Fruit fly (Drosophila melanogaster) whole organism, embryonic: ENCODE results near the gene CG9590.

Experiments used
- Aef1 ChIP-seq: fragments of 200-800 bp; sonication (Bioruptor generic); IDR thresholded peaks from 3 replicates; pipeline ENCODE4 v1.3.6; 2022; ENCODE audit warnings: missing biosample characterization, missing genetic modification characterization
- Atf3 ChIP-seq: fragments of 200-800 bp; sonication (Bioruptor generic); optimal IDR thresholded peaks from 3 replicates; lab custom pipeline; 2016; ENCODE audit warnings: missing biosample characterization, missing genetic modification characterization
- CG10321 ChIP-seq: fragments of 200-800 bp; sonication (Bioruptor generic); IDR thresholded peaks from 2 replicates; pipeline ENCODE4 v1.3.6; 2022; ENCODE audit warnings: missing biosample characterization, missing genetic modification characterization
- CG11456 ChIP-seq: fragments of 200-800 bp; sonication (Bioruptor generic); IDR thresholded peaks from 3 replicates; pipeline ENCODE4 v1.3.6; 2022; ENCODE audit warnings: missing biosample characterization, missing genetic modification characterization
- CG11560 ChIP-seq: fragments of 200-800 bp; sonication (Bioruptor generic); IDR thresholded peaks from 3 replicates; pipeline ENCODE4 v1.3.6; 2022; ENCODE audit warnings: missing biosample characterization, missing genetic modification characterization
- CG12155 ChIP-seq: fragments of 200-800 bp; sonication (Bioruptor generic); optimal IDR thresholded peaks from 3 replicates; lab custom pipeline; 2016; ENCODE audit warnings: missing biosample characterization, missing genetic modification characterization
- CG13424 ChIP-seq: fragments of 200-800 bp; sonication (Bioruptor generic); optimal IDR thresholded peaks from 2 replicates; lab custom pipeline; 2019; ENCODE audit warnings: missing biosample characterization, mild to moderate bottlenecking, missing genetic modification characterization, moderate library complexity
- CG13624 ChIP-seq: fragments of 200-800 bp; sonication (Bioruptor generic); optimal IDR thresholded peaks from 2 replicates; lab custom pipeline; 2016; ENCODE audit warnings: missing biosample characterization, missing genetic modification characterization
- CG14860 ChIP-seq: fragments of 200-800 bp; sonication (Bioruptor generic); IDR thresholded peaks from 3 replicates; pipeline ENCODE4 v1.3.6; 2022; ENCODE audit warnings: missing biosample characterization, missing genetic modification characterization; ENCODE audit not compliant: partially characterized antibody
- CG1529 ChIP-seq: fragments of 200-800 bp; sonication (Bioruptor generic); optimal IDR thresholded peaks from 3 replicates; lab custom pipeline; 2018; ENCODE audit warnings: missing biosample characterization, missing genetic modification characterization
- CG1603 ChIP-seq: fragments of 200-800 bp; sonication (Bioruptor generic); optimal IDR thresholded peaks from 2 replicates; lab custom pipeline; 2019; ENCODE audit warnings: missing biosample characterization, mild to moderate bottlenecking, missing genetic modification characterization, moderate library complexity
- CG4404 ChIP-seq: fragments of 200-800 bp; sonication (Bioruptor generic); IDR thresholded peaks from 2 replicates; pipeline ENCODE4 v1.3.6; 2022; ENCODE audit warnings: missing biosample characterization, missing genetic modification characterization
- CG5953 ChIP-seq: fragments of 200-800 bp; sonication (Bioruptor generic); IDR thresholded peaks from 2 replicates; pipeline ENCODE4 v1.3.6; 2022; ENCODE audit warnings: missing biosample characterization, missing genetic modification characterization
- CG6175 ChIP-seq: fragments of 200-800 bp; sonication (Bioruptor generic); IDR thresholded peaks from 3 replicates; pipeline ENCODE4 v1.3.6; 2022; ENCODE audit warnings: missing biosample characterization, missing genetic modification characterization
- CG6791 ChIP-seq: fragments of 200-800 bp; sonication (Bioruptor generic); IDR thresholded peaks from 3 replicates; pipeline ENCODE4 v1.3.6; 2022; ENCODE audit warnings: missing biosample characterization, missing genetic modification characterization; ENCODE audit not compliant: partially characterized antibody
- CG6854 ChIP-seq: fragments of 200-800 bp; sonication (Bioruptor generic); optimal IDR thresholded peaks from 3 replicates; lab custom pipeline; 2017; ENCODE audit warnings: missing biosample characterization, mild to moderate bottlenecking, missing genetic modification characterization
- CG8290 ChIP-seq, 3 experiments: fragments of 200-800 bp; sonication (Bioruptor generic); optimal IDR thresholded peaks; 2 replicates each; lab custom pipeline; 2016 to 2019; ENCODE audit warnings: missing biosample characterization in 3 of 3, missing genetic modification characterization in 3 of 3, mild to moderate bottlenecking in 2 of 3, moderate library complexity in 1 of 3
- CTCF ChIP-seq: fragments of 200-800 bp; sonication (Bioruptor generic); optimal IDR thresholded peaks from 2 replicates; lab custom pipeline; 2017; ENCODE audit warnings: missing biosample characterization, mild to moderate bottlenecking, missing genetic modification characterization, moderate library complexity
- Doc3 ChIP-seq: fragments of 200-800 bp; sonication (Bioruptor generic); IDR thresholded peaks from 3 replicates; pipeline ENCODE4 v1.3.6; 2022; ENCODE audit warnings: missing biosample characterization, missing genetic modification characterization; ENCODE audit not compliant: partially characterized antibody
- Dref ChIP-seq: fragments of 200-800 bp; sonication (Bioruptor generic); IDR thresholded peaks from 2 replicates; pipeline ENCODE4 v1.3.6; 2022; ENCODE audit warnings: missing biosample characterization, missing genetic modification characterization
- Ets97D ChIP-seq: fragments of 200-800 bp; sonication (Bioruptor generic); optimal IDR thresholded peaks from 3 replicates; lab custom pipeline; 2016; ENCODE audit warnings: missing biosample characterization, missing genetic modification characterization
- HHEX ChIP-seq: fragments of 200-800 bp; sonication (Bioruptor generic); optimal IDR thresholded peaks from 3 replicates; lab custom pipeline; 2017; ENCODE audit warnings: missing biosample characterization, mild to moderate bottlenecking, missing genetic modification characterization, missing genetic modification reagents
- Hsf ChIP-seq: fragments of 200-800 bp; sonication (Bioruptor generic); optimal IDR thresholded peaks from 3 replicates; lab custom pipeline; 2016; ENCODE audit warnings: missing biosample characterization, missing genetic modification characterization
- Lpt ChIP-seq: fragments of >200 bp; optimal IDR thresholded peaks from 2 replicates; lab custom pipeline; 2018; ENCODE audit warnings: missing biosample characterization, missing genetic modification characterization
- MESR4 ChIP-seq: fragments of 200-800 bp; sonication (Bioruptor generic); optimal IDR thresholded peaks from 2 replicates; lab custom pipeline; 2018; ENCODE audit warnings: missing biosample characterization, mild to moderate bottlenecking, missing genetic modification characterization, moderate library complexity
- MTF-1 ChIP-seq: fragments of 200-800 bp; sonication (Bioruptor generic); optimal IDR thresholded peaks from 2 replicates; lab custom pipeline; 2018; ENCODE audit warnings: missing biosample characterization, mild to moderate bottlenecking, missing genetic modification characterization, borderline replicate concordance
- Nf-YA ChIP-seq: fragments of 200-800 bp; sonication (Bioruptor generic); IDR thresholded peaks from 2 replicates; pipeline ENCODE4 v1.3.6; 2022; ENCODE audit warnings: missing biosample characterization, missing genetic modification characterization
- Optix ChIP-seq: fragments of 200-800 bp; sonication (Bioruptor generic); IDR thresholded peaks from 3 replicates; pipeline ENCODE4 v1.3.6; 2022; ENCODE audit warnings: missing biosample characterization, missing genetic modification characterization
- Pdp1 ChIP-seq, 2 experiments: fragments of 200-800 bp; sonication (Bioruptor generic); optimal IDR thresholded peaks; 3 replicates each; lab custom pipeline; 2016; ENCODE audit warnings: missing biosample characterization in 2 of 2, missing genetic modification characterization in 2 of 2, mild to moderate bottlenecking in 1 of 2, moderate library complexity in 1 of 2
- YL-1 ChIP-seq: fragments of 200-800 bp; sonication (Bioruptor generic); optimal IDR thresholded peaks from 3 replicates; lab custom pipeline; 2017; ENCODE audit warnings: missing biosample characterization, mild to moderate bottlenecking, missing genetic modification characterization
- bbx ChIP-seq: fragments of 200-800 bp; sonication (Bioruptor generic); IDR thresholded peaks from 2 replicates; pipeline ENCODE4 v1.3.6; 2022; ENCODE audit warnings: missing biosample characterization, missing genetic modification characterization; ENCODE audit not compliant: partially characterized antibody
- chif ChIP-seq, 2 experiments: fragments of 200-800 bp; sonication (Bioruptor generic); optimal IDR thresholded peaks; 3 replicates each; lab custom pipeline; 2016; ENCODE audit warnings: missing biosample characterization in 2 of 2, missing genetic modification characterization in 2 of 2
- emc ChIP-seq: fragments of 200-800 bp; sonication (Bioruptor generic); optimal IDR thresholded peaks from 2 replicates; lab custom pipeline; 2016; ENCODE audit warnings: missing biosample characterization, missing genetic modification characterization
- gro ChIP-seq: fragments of 200-800 bp; sonication (Bioruptor generic); optimal IDR thresholded peaks from 2 replicates; lab custom pipeline; 2016; ENCODE audit warnings: missing biosample characterization, missing genetic modification characterization
- hbn ChIP-seq: fragments of 200-800 bp; sonication (Bioruptor generic); IDR thresholded peaks from 2 replicates; pipeline ENCODE4 v1.3.6; 2022; ENCODE audit warnings: missing biosample characterization, missing genetic modification characterization; ENCODE audit not compliant: partially characterized antibody
- kah ChIP-seq: fragments of 200-800 bp; sonication (Bioruptor generic); optimal IDR thresholded peaks from 2 replicates; lab custom pipeline; 2018; ENCODE audit warnings: missing biosample characterization, mild to moderate bottlenecking, missing genetic modification characterization
- lmd ChIP-seq: fragments of 200-800 bp; sonication (Bioruptor generic); IDR thresholded peaks from 2 replicates; pipeline ENCODE4 v1.3.6; 2022; ENCODE audit warnings: missing biosample characterization, missing genetic modification characterization
- mld ChIP-seq: fragments of 200-800 bp; sonication (Bioruptor generic); IDR thresholded peaks from 3 replicates; pipeline ENCODE4 v1.3.6; 2022; ENCODE audit warnings: missing biosample characterization, missing genetic modification characterization; ENCODE audit not compliant: partially characterized antibody
- nerfin-2 ChIP-seq: fragments of 200-800 bp; sonication (Bioruptor generic); IDR thresholded peaks from 2 replicates; pipeline ENCODE4 v1.3.6; 2022; ENCODE audit warnings: missing biosample characterization, missing genetic modification characterization; ENCODE audit not compliant: partially characterized antibody
- otp ChIP-seq: fragments of 200-800 bp; sonication (Bioruptor generic); IDR thresholded peaks from 3 replicates; pipeline ENCODE4, ENCODE4 v1.3.6; 2022; ENCODE audit warnings: missing biosample characterization, missing genetic modification characterization
- row ChIP-seq: fragments of 200-800 bp; sonication (Bioruptor generic); IDR thresholded peaks from 3 replicates; pipeline ENCODE4 v1.3.6; 2022; ENCODE audit warnings: missing biosample characterization, missing genetic modification characterization
- slou ChIP-seq: fragments of 200-800 bp; sonication (Bioruptor generic); optimal IDR thresholded peaks from 3 replicates; lab custom pipeline; 2016; ENCODE audit warnings: missing biosample characterization, missing genetic modification characterization
- so ChIP-seq: fragments of 200-800 bp; sonication (Bioruptor generic); IDR thresholded peaks from 3 replicates; pipeline ENCODE4 v1.3.6; 2022; ENCODE audit warnings: missing biosample characterization, missing genetic modification characterization
- tup ChIP-seq: fragments of 200-800 bp; sonication (Bioruptor generic); optimal IDR thresholded peaks from 2 replicates; lab custom pipeline; 2016; ENCODE audit warnings: missing biosample characterization, mild to moderate bottlenecking, missing genetic modification characterization, moderate library complexity
- unpg ChIP-seq: fragments of 200-800 bp; sonication (Bioruptor generic); optimal IDR thresholded peaks from 3 replicates; lab custom pipeline; 2018; ENCODE audit warnings: missing biosample characterization, mild to moderate bottlenecking, missing genetic modification characterization, moderate library complexity
- vfl ChIP-seq: fragments of 200-800 bp; sonication (Bioruptor generic); optimal IDR thresholded peaks from 2 replicates; lab custom pipeline; 2016; ENCODE audit warnings: missing biosample characterization, missing genetic modification characterization
- vvl ChIP-seq: fragments of 200-800 bp; sonication (Bioruptor generic); IDR thresholded peaks from 2 replicates; pipeline ENCODE4 v1.3.6; 2022; ENCODE audit warnings: missing biosample characterization, missing genetic modification characterization
- zen2 ChIP-seq: fragments of 200-800 bp; sonication (Bioruptor generic); IDR thresholded peaks from 3 replicates; pipeline ENCODE4 v1.3.6; 2022; ENCODE audit warnings: missing biosample characterization, missing genetic modification characterization; ENCODE audit not compliant: partially characterized antibody

The CG9590 gene

dm6 chr3R:15792427-15792826 is 5.9 kb downstream of the CG9590 start, which contains the start of gene Acyp2 (continued):
- TF ChIP-seq kah (GFP tag; lab: Kevin White, UChicago) (no peak), Lpt (GFP tag; lab: Kevin White, UChicago) (no peak), CG4404 (GFP tag; lab: Robert Waterston, UW) (no peak), CG11456 (GFP tag; lab: Robert Waterston, UW) (0 out of 3 replicates have a peak, but pooled peaks have one; percentile 44)

- peak; percentile 96 for TF ChIP-seq bbx (GFP tag; lab: Robert Waterston, UW)
- peak; percentile 94 for TF ChIP-seq nerfin-2
- no peak for TF ChIP-seq chif (GFP tag; optimal IDR thresholded peaks at IDR 0.05; lab: Kevin White, UChicago)
- TF ChIP-seq CG10321 (GFP tag; lab: Robert Waterston, UW) = peak; percentile 99
- TF ChIP-seq CG5953 (GFP tag; lab: Robert Waterston, UW) = no peak
- TF ChIP-seq CG12155 (GFP tag; lab: Kevin White, UChicago) = peak; percentile 97
- TF ChIP-seq CG13624 = peak; percentile 40
- TF ChIP-seq CG1529 (GFP tag; lab: Kevin White, UChicago) = peak; percentile 7
- TF ChIP-seq hbn = peak; percentile 93
- peak; percentile 97 for TF ChIP-seq CG14860
- peak; percentile 49; the same call in 1 of the 2 replicates for TF ChIP-seq lmd (GFP tag; lab: Robert Waterston, UW)
- TF ChIP-seq row = peak; percentile 71
- TF ChIP-seq so = no peak
- TF ChIP-seq vvl (GFP tag; lab: Robert Waterston, UW) = peak; percentile 69; the same call in 1 of the 2 replicates
- peak; percentile 23 for TF ChIP-seq MESR4 (GFP tag; lab: Kevin White, UChicago)
- no peak for TF ChIP-seq Atf3 (GFP tag; lab: Kevin White, UChicago)
- no peak for TF ChIP-seq otp (GFP tag; lab: Robert Waterston, UW)
- no peak for TF ChIP-seq CG6854 (GFP tag; lab: Kevin White, UChicago)
- peak; percentile 66 for TF ChIP-seq Ets97D (GFP tag; lab: Kevin White, UChicago)
- TF ChIP-seq vfl (GFP tag; lab: Kevin White, UChicago) = no peak
- TF ChIP-seq CG11560 = peak; percentile 97
- TF ChIP-seq CG8290 (GFP tag; optimal IDR thresholded peaks at IDR 0.05; lab: Kevin White, UChicago) = peak; percentile 35
- TF ChIP-seq CG8290 (tag; optimal IDR thresholded peaks at IDR 0.05; lab: Kevin White, UChicago) = peak; percentile 30 to 68
- peak; percentile 90; the same call in 2 of the 3 replicates for TF ChIP-seq zen2 (GFP tag; lab: Robert Waterston, UW)
- TF ChIP-seq Optix (GFP tag; lab: Robert Waterston, UW) = peak; percentile 41; the same call in 1 of the 3 replicates
- TF ChIP-seq slou = peak; percentile 7
- TF ChIP-seq CG6791 (GFP tag; lab: Robert Waterston, UW) = peak; percentile 96
- peak; percentile 2 for TF ChIP-seq CG13424 (tag; lab: Kevin White, UChicago)
- TF ChIP-seq Pdp1 (GFP tag; optimal IDR thresholded peaks at IDR 0.05; lab: Kevin White, UChicago) = peak in 1 of 2 experiments; percentile 66
- TF ChIP-seq Hsf (GFP tag; lab: Kevin White, UChicago) = peak; percentile 11
- TF ChIP-seq emc (GFP tag; lab: Kevin White, UChicago) = no peak
- peak; percentile 84 for TF ChIP-seq Dref (GFP tag; lab: Robert Waterston, UW)
- no peak for TF ChIP-seq HHEX
- TF ChIP-seq CTCF = peak; percentile 47
- peak; percentile 58 for TF ChIP-seq CG1603
- TF ChIP-seq unpg (GFP tag; lab: Kevin White, UChicago) = no peak
- no peak for TF ChIP-seq CG6175
- 0 out of 3 replicates have a peak, but pooled peaks have one; percentile 18 for TF ChIP-seq Aef1 (GFP tag; lab: Robert Waterston, UW)
- TF ChIP-seq MTF-1 (GFP tag; lab: Kevin White, UChicago) = no peak
- TF ChIP-seq Nf-YA (GFP tag; lab: Robert Waterston, UW) = no peak
- TF ChIP-seq Doc3 (GFP tag; lab: Robert Waterston, UW) = peak; percentile 95
- peak; percentile 94 for TF ChIP-seq YL-1 (GFP tag; lab: Kevin White, UChicago)
- TF ChIP-seq gro (GFP tag; lab: Kevin White, UChicago) = no peak
- TF ChIP-seq mld (GFP tag; lab: Robert Waterston, UW) = peak; percentile 90
- peak; percentile 54 for TF ChIP-seq tup
Measured at dm6 chr3R:15793372-15793802, 6.9 kb downstream of the CG9590 start, which contains the start of gene nsl1. Gene nsl1, plus strand, starts transcription at chr3R:15793782.
